Fruit fly (Drosophila melanogaster) whole organism, embryonic: Measurements from ENCODE around the gene CG4041.

Experiments
- CG10979 ChIP-seq: fragments of 200-800 bp; sonication (Bioruptor generic); optimal IDR thresholded peaks from 2 replicates; lab custom pipeline; 2018; ENCODE audit warnings: missing biosample characterization, mild to moderate bottlenecking, missing genetic modification characterization, moderate library complexity
- CG11456 ChIP-seq: fragments of 200-800 bp; sonication (Bioruptor generic); IDR thresholded peaks from 3 replicates; pipeline ENCODE4 v1.3.6; 2022; ENCODE audit warnings: missing biosample characterization, missing genetic modification characterization
- CG12744 ChIP-seq: fragments of 200-800 bp; sonication (Bioruptor generic); optimal IDR thresholded peaks from 2 replicates; lab custom pipeline; 2016; ENCODE audit warnings: missing biosample characterization, missing genetic modification characterization
- CG13287 ChIP-seq: fragments of 200-800 bp; sonication (Bioruptor generic); IDR thresholded peaks from 2 replicates; pipeline ENCODE4 v1.3.6; 2022; ENCODE audit warnings: missing biosample characterization, missing genetic modification characterization; ENCODE audit not compliant: partially characterized antibody
- CG13296 ChIP-seq: fragments of 200-800 bp; sonication (Bioruptor generic); optimal IDR thresholded peaks from 3 replicates; lab custom pipeline; 2018; ENCODE audit warnings: missing biosample characterization, mild to moderate bottlenecking, missing genetic modification characterization
- CG13775 ChIP-seq: fragments of 200-800 bp; sonication (Bioruptor generic); optimal IDR thresholded peaks from 3 replicates; lab custom pipeline; 2017; ENCODE audit warnings: missing biosample characterization, mild to moderate bottlenecking, missing genetic modification characterization
- CG1603 ChIP-seq: fragments of 200-800 bp; sonication (Bioruptor generic); optimal IDR thresholded peaks from 2 replicates; lab custom pipeline; 2019; ENCODE audit warnings: missing biosample characterization, mild to moderate bottlenecking, missing genetic modification characterization, moderate library complexity
- CG2129 ChIP-seq: fragments of 200-800 bp; sonication (Bioruptor generic); IDR thresholded peaks from 2 replicates; pipeline ENCODE4 v1.3.6; 2022; ENCODE audit warnings: missing biosample characterization, missing genetic modification characterization; ENCODE audit not compliant: partially characterized antibody
- CG32532 ChIP-seq: fragments of 200-800 bp; sonication (Bioruptor generic); IDR thresholded peaks from 2 replicates; pipeline ENCODE4 v1.3.6; 2022; ENCODE audit warnings: missing biosample characterization, missing genetic modification characterization
- CG32772 ChIP-seq: fragments of 200-800 bp; sonication (Bioruptor generic); IDR thresholded peaks from 2 replicates; pipeline ENCODE4 v1.3.6; 2022; ENCODE audit warnings: missing biosample characterization, missing genetic modification characterization
- CG3281 ChIP-seq: fragments of 200-800 bp; sonication (Bioruptor generic); optimal IDR thresholded peaks from 3 replicates; lab custom pipeline; 2017; ENCODE audit warnings: missing biosample characterization, mild to moderate bottlenecking, missing genetic modification characterization
- CG3726 ChIP-seq: fragments of 200-800 bp; sonication (Bioruptor generic); IDR thresholded peaks from 3 replicates; pipeline ENCODE4, ENCODE4 v1.3.6; 2022; ENCODE audit warnings: missing biosample characterization, missing genetic modification characterization
- CG7786 ChIP-seq: fragments of 200-800 bp; sonication (Bioruptor generic); optimal IDR thresholded peaks from 2 replicates; lab custom pipeline; 2016; ENCODE audit warnings: missing biosample characterization, missing genetic modification characterization
- CG8089 ChIP-seq: fragments of 200-800 bp; sonication (Bioruptor generic); optimal IDR thresholded peaks from 3 replicates; lab custom pipeline; 2016; ENCODE audit warnings: missing biosample characterization, missing genetic modification characterization
- CG8281 ChIP-seq: fragments of 200-800 bp; sonication (Bioruptor generic); optimal IDR thresholded peaks from 2 replicates; lab custom pipeline; 2018; ENCODE audit warnings: missing biosample characterization, mild to moderate bottlenecking, missing genetic modification characterization, moderate library complexity
- CG9437 ChIP-seq: fragments of 200-800 bp; sonication (Bioruptor generic); optimal IDR thresholded peaks from 2 replicates; lab custom pipeline; 2018; ENCODE audit warnings: missing biosample characterization, mild to moderate bottlenecking, missing genetic modification characterization
- Deaf1 ChIP-seq: fragments of 200-800 bp; optimal IDR thresholded peaks from 3 replicates; lab custom pipeline; 2019; ENCODE audit warnings: missing biosample characterization, mild to moderate bottlenecking, missing genetic modification characterization, moderate library complexity
- Dref ChIP-seq: fragments of 200-800 bp; sonication (Bioruptor generic); IDR thresholded peaks from 2 replicates; pipeline ENCODE4 v1.3.6; 2022; ENCODE audit warnings: missing biosample characterization, missing genetic modification characterization
- Drgx ChIP-seq: fragments of 200-800 bp; sonication (Bioruptor generic); IDR thresholded peaks from 2 replicates; pipeline ENCODE4 v1.3.6; 2022; ENCODE audit warnings: missing biosample characterization, missing genetic modification characterization
- HHEX ChIP-seq: fragments of 200-800 bp; sonication (Bioruptor generic); optimal IDR thresholded peaks from 3 replicates; lab custom pipeline; 2017; ENCODE audit warnings: missing biosample characterization, mild to moderate bottlenecking, missing genetic modification characterization, missing genetic modification reagents
- Hr39 ChIP-seq: fragments of >200 bp; optimal IDR thresholded peaks from 2 replicates; lab custom pipeline; 2017
- Ptx1 ChIP-seq: fragments of 200-800 bp; sonication (Bioruptor generic); IDR thresholded peaks from 2 replicates; pipeline ENCODE4 v1.3.6; 2022; ENCODE audit warnings: missing biosample characterization, missing genetic modification characterization
- Six4 ChIP-seq: fragments of 200-800 bp; sonication (Bioruptor generic); optimal IDR thresholded peaks from 2 replicates; lab custom pipeline; 2016; ENCODE audit warnings: missing biosample characterization, missing genetic modification characterization
- ash1 ChIP-seq: fragments of 200-800 bp; sonication (Bioruptor generic); optimal IDR thresholded peaks from 2 replicates; lab custom pipeline; 2018; ENCODE audit warnings: missing biosample characterization, mild to moderate bottlenecking, missing genetic modification characterization
- chn ChIP-seq: fragments of 200-800 bp; sonication (Bioruptor generic); optimal IDR thresholded peaks from 2 replicates; lab custom pipeline; 2016; ENCODE audit warnings: missing biosample characterization, missing genetic modification characterization
- danr ChIP-seq: fragments of 200-800 bp; sonication (Bioruptor generic); IDR thresholded peaks from 2 replicates; pipeline ENCODE4 v1.3.6; 2022; ENCODE audit warnings: missing biosample characterization, missing genetic modification characterization
- disco-r ChIP-seq: fragments of 200-800 bp; sonication (Bioruptor generic); optimal IDR thresholded peaks from 2 replicates; lab custom pipeline; 2016; ENCODE audit warnings: missing biosample characterization, missing genetic modification characterization
- en ChIP-seq: fragments of 200-800 bp; sonication (Bioruptor generic); optimal IDR thresholded peaks from 2 replicates; lab custom pipeline; 2016; ENCODE audit warnings: missing biosample characterization, missing genetic modification characterization
- exex ChIP-seq: fragments of 200-800 bp; sonication (Bioruptor generic); optimal IDR thresholded peaks from 4 replicates; lab custom pipeline; 2018; ENCODE audit warnings: missing biosample characterization, mild to moderate bottlenecking, missing genetic modification characterization, moderate library complexity
- ftz-f1 ChIP-seq: fragments of 200-800 bp; sonication (Bioruptor generic); optimal IDR thresholded peaks from 2 replicates; lab custom pipeline; 2016; ENCODE audit warnings: missing biosample characterization, missing genetic modification characterization
- fu2 ChIP-seq: fragments of 200-800 bp; sonication (Bioruptor generic); optimal IDR thresholded peaks from 2 replicates; lab custom pipeline; 2016; ENCODE audit warnings: missing biosample characterization, missing genetic modification characterization
- hbn ChIP-seq: fragments of 200-800 bp; sonication (Bioruptor generic); IDR thresholded peaks from 2 replicates; pipeline ENCODE4 v1.3.6; 2022; ENCODE audit warnings: missing biosample characterization, missing genetic modification characterization; ENCODE audit not compliant: partially characterized antibody
- insv ChIP-seq, 2 experiments: fragments of 200-800 bp; sonication (Bioruptor generic); optimal IDR thresholded peaks; 3 replicates each; lab custom pipeline; 2016 to 2018; ENCODE audit warnings: missing biosample characterization in 2 of 2, missing genetic modification characterization in 2 of 2
- jigr1 ChIP-seq: fragments of 200-800 bp; sonication (Bioruptor generic); IDR thresholded peaks from 3 replicates; pipeline ENCODE4 v1.3.6; 2022; ENCODE audit warnings: missing biosample characterization, missing genetic modification characterization
- ken ChIP-seq: fragments of 200-800 bp; sonication (Bioruptor generic); IDR thresholded peaks from 3 replicates; pipeline ENCODE4 v1.3.6; 2022; ENCODE audit warnings: missing biosample characterization, missing genetic modification characterization
- pan ChIP-seq, 4 experiments: fragments of >200 bp in 3 of 4; fragments of 200-800 bp in 1 of 4; sonication (Bioruptor generic) in 1 of 4; optimal IDR thresholded peaks in 3 of 4; IDR thresholded peaks in 1 of 4; 2 replicates each; pipeline versions ENCODE4 v1.3.6 to Lab custom; 2017 to 2022; ENCODE audit warnings: missing biosample characterization in 2 of 4, missing genetic modification characterization in 2 of 4, mixed read lengths in 1 of 4
- salm ChIP-seq: fragments of 200-800 bp; sonication (Bioruptor generic); optimal IDR thresholded peaks from 2 replicates; lab custom pipeline; 2018; ENCODE audit warnings: missing biosample characterization, mild to moderate bottlenecking, missing genetic modification characterization
- sisA ChIP-seq: fragments of 200-800 bp; sonication (Bioruptor generic); IDR thresholded peaks from 2 replicates; pipeline ENCODE4 v1.3.6; 2022; ENCODE audit warnings: missing biosample characterization, missing genetic modification characterization
- so ChIP-seq: fragments of 200-800 bp; sonication (Bioruptor generic); IDR thresholded peaks from 3 replicates; pipeline ENCODE4 v1.3.6; 2022; ENCODE audit warnings: missing biosample characterization, missing genetic modification characterization
- sqz ChIP-seq: fragments of 200-800 bp; sonication (Bioruptor generic); optimal IDR thresholded peaks from 3 replicates; lab custom pipeline; 2018; ENCODE audit warnings: missing biosample characterization, mild to moderate bottlenecking, missing genetic modification characterization

Gene CG4041

dm6 chrX:4896892-4897291 lies 21.4 kb downstream of the CG4041 start:
- TF ChIP-seq Six4 (no peak), Hr39 (lab: Kevin White, UChicago) (peak; percentile 94)

dm6 chrX:4894596-4894995 lies 23.7 kb downstream of the CG4041 start:
- TF ChIP-seq CG13775 (GFP tag; lab: Kevin White, UChicago) = no peak
- 0 out of 2 replicates have a peak, but pooled peaks have one; percentile 7 for TF ChIP-seq Dref (GFP tag; lab: Robert Waterston, UW)
- TF ChIP-seq CG1603 (tag; lab: Kevin White, UChicago) = no peak
- no peak for TF ChIP-seq ken (GFP tag; lab: Robert Waterston, UW)
- TF ChIP-seq exex (tag; lab: Kevin White, UChicago) = no peak
- TF ChIP-seq Hr39 (lab: Kevin White, UChicago) = peak; percentile 59
- TF ChIP-seq so (GFP tag; lab: Robert Waterston, UW) = no peak
- TF ChIP-seq Ptx1 (GFP tag; lab: Robert Waterston, UW) = no peak
- TF ChIP-seq sisA (GFP tag; lab: Robert Waterston, UW) = 0 out of 2 replicates have a peak, but pooled peaks have one; percentile 8
- no peak for TF ChIP-seq sqz (GFP tag; lab: Kevin White, UChicago)
- TF ChIP-seq Deaf1 = no peak
- TF ChIP-seq insv (GFP tag; optimal IDR thresholded peaks at IDR 0.05; lab: Kevin White, UChicago) = no peak
- no peak for TF ChIP-seq en
- TF ChIP-seq ftz-f1 (GFP tag; lab: Kevin White, UChicago) = no peak
- TF ChIP-seq CG8281 (tag; lab: Kevin White, UChicago) = no peak
- no peak for TF ChIP-seq danr (GFP tag; lab: Robert Waterston, UW)
- TF ChIP-seq disco-r (GFP tag; lab: Kevin White, UChicago) = no peak
- TF ChIP-seq CG9437 (GFP tag; lab: Kevin White, UChicago) = no peak
- no peak for TF ChIP-seq CG32532 (GFP tag; lab: Robert Waterston, UW)
- no peak for TF ChIP-seq hbn
- peak; percentile 29; the same call in 1 of the 3 replicates for TF ChIP-seq jigr1 (GFP tag; lab: Robert Waterston, UW)
- no peak for TF ChIP-seq CG2129 (GFP tag; lab: Robert Waterston, UW)
- TF ChIP-seq CG3281 (GFP tag; lab: Kevin White, UChicago) = no peak
- TF ChIP-seq CG3726 (GFP tag; lab: Robert Waterston, UW) = no peak
- TF ChIP-seq chn (GFP tag; lab: Kevin White, UChicago) = no peak
- TF ChIP-seq CG32772 (GFP tag; lab: Robert Waterston, UW) = 0 out of 2 replicates have a peak, but pooled peaks have one; percentile 7
- no peak for TF ChIP-seq ash1 (GFP tag; lab: Kevin White, UChicago)
- no peak for TF ChIP-seq CG8089 (GFP tag; lab: Kevin White, UChicago)
- TF ChIP-seq salm (tag; lab: Kevin White, UChicago) = no peak
- TF ChIP-seq fu2 (GFP tag; lab: Kevin White, UChicago) = no peak
- no peak for TF ChIP-seq HHEX (GFP tag; lab: Kevin White, UChicago)
- no peak for TF ChIP-seq pan (optimal IDR thresholded peaks at IDR 0.05; lab: Kevin White, UChicago)
- TF ChIP-seq pan (GFP tag; optimal IDR thresholded peaks at IDR 0.05 in 1 of 2, IDR thresholded peaks at IDR 0.05 in 1 of 2) = no peak
- no peak for TF ChIP-seq CG10979 (tag; lab: Kevin White, UChicago)
- TF ChIP-seq CG12744 (GFP tag; lab: Kevin White, UChicago) = no peak
- no peak for TF ChIP-seq CG11456 (GFP tag; lab: Robert Waterston, UW)

dm6 chrX:4885875-4886274 lies 32.4 kb downstream of the CG4041 start:
- TF ChIP-seq CG7786 (GFP tag; lab: Kevin White, UChicago) (no peak), CG13296 (no peak), CG13287 (GFP tag; lab: Robert Waterston, UW) (no peak), Drgx (GFP tag; lab: Robert Waterston, UW) (0 out of 2 replicates have a peak, but pooled peaks have one; percentile 7), CG32772 (GFP tag; lab: Robert Waterston, UW) (peak; percentile 41; the same call in 1 of the 2 replicates)
